Worm (Caenorhabditis elegans) whole organism, young adult: ENCODE measurements around the gene C30G12.6.

ENCODE experiments used
- B0035.1 ChIP-seq: sonication (generic microtip); optimal IDR thresholded peaks from 2 replicates; lab custom pipeline; 2016; ENCODE audit warnings: missing genetic modification characterization, mild to moderate bottlenecking, missing compliant biosample characterization, missing genotype, missing genetic modification reagents
- B0261.1 ChIP-seq: sonication (generic microtip); optimal IDR thresholded peaks from 2 replicates; lab custom pipeline; 2016; ENCODE audit warnings: mild to moderate bottlenecking, missing genetic modification characterization, moderate library complexity, missing compliant biosample characterization
- C06A6.2 ChIP-seq: fragments of 200-800 bp; sonication (Bioruptor generic); conservative IDR thresholded peaks from 2 replicates; pipeline ENCODE4 v1.3.6; 2022; ENCODE audit warnings: missing genetic modification characterization, missing compliant biosample characterization
- C17E4.6 ChIP-seq: fragments of 200-800 bp; sonication (Bioruptor generic); IDR thresholded peaks from 2 replicates; pipeline ENCODE4 v1.3.6; 2022; ENCODE audit warnings: missing genetic modification reagents, missing genetic modification characterization, missing compliant biosample characterization
- F10E7.11 ChIP-seq: sonication (generic microtip); optimal IDR thresholded peaks from 2 replicates; lab custom pipeline; 2017; ENCODE audit warnings: mild to moderate bottlenecking, missing genetic modification characterization, moderate library complexity, missing compliant biosample characterization
- F22D6.2 ChIP-seq: sonication (generic microtip); optimal IDR thresholded peaks from 2 replicates; lab custom pipeline; 2016; ENCODE audit warnings: mild to moderate bottlenecking, missing genetic modification characterization, missing compliant biosample characterization
- F39B2.1 ChIP-seq: fragments of 200-800 bp; sonication (Bioruptor generic); IDR thresholded peaks from 2 replicates; pipeline ENCODE4 v1.3.6; 2022; ENCODE audit warnings: missing genetic modification reagents, missing genetic modification characterization, missing compliant biosample characterization
- F52B5.7 ChIP-seq: sonication (generic microtip); optimal IDR thresholded peaks from 2 replicates; lab custom pipeline; 2016; ENCODE audit warnings: mild to moderate bottlenecking, missing genetic modification characterization, missing compliant biosample characterization
- F55B11.4 ChIP-seq: sonication (generic microtip); optimal IDR thresholded peaks from 2 replicates; lab custom pipeline; 2016; ENCODE audit warnings: missing compliant biosample characterization, missing genetic modification characterization, borderline replicate concordance; ENCODE audit not compliant: insufficient read depth
- F57C9.4 ChIP-seq: sonication (generic microtip); optimal IDR thresholded peaks from 2 replicates; lab custom pipeline; 2017; ENCODE audit warnings: mild to moderate bottlenecking, missing genetic modification characterization, missing compliant biosample characterization
- K11D2.4 ChIP-seq: fragments of 200-800 bp; sonication (Bioruptor generic); IDR thresholded peaks from 2 replicates; pipeline ENCODE4 v1.3.6; 2022; ENCODE audit warnings: missing genetic modification reagents, missing genetic modification characterization, missing compliant biosample characterization
- T26A5.8 ChIP-seq: sonication (generic microtip); optimal IDR thresholded peaks from 2 replicates; lab custom pipeline; 2016; ENCODE audit warnings: missing genetic modification characterization, missing compliant biosample characterization
- Y79H2A.3 ChIP-seq: fragments of 200-800 bp; sonication (Bioruptor generic); conservative IDR thresholded peaks from 2 replicates; pipeline ENCODE4 v1.3.6; 2022; ENCODE audit warnings: missing genetic modification reagents, missing genetic modification characterization, missing compliant biosample characterization
- Y95B8A.8 ChIP-seq: fragments of 200-800 bp; sonication (Bioruptor generic); IDR thresholded peaks from 2 replicates; pipeline ENCODE4 v1.3.6; 2022; ENCODE audit warnings: missing genetic modification reagents, missing genetic modification characterization, missing compliant biosample characterization
- ama-1 ChIP-seq, 3 experiments: fragments of 150-350 bp in 1 of 3; sonication (generic microtip) in 2 of 3; optimal IDR thresholded peaks; 2 replicates each; lab custom pipeline; 2014 to 2018; ENCODE audit warnings: missing biosample characterization in 2 of 3, missing genetic modification characterization in 2 of 3, missing genetic modification reagents in 2 of 3
- aptf-3 ChIP-seq: fragments of 200-800 bp; sonication (Bioruptor generic); IDR thresholded peaks from 2 replicates; pipeline ENCODE4 v1.3.6; 2022; ENCODE audit warnings: missing genetic modification characterization, missing compliant biosample characterization
- atf-7 ChIP-seq: sonication (generic microtip); optimal IDR thresholded peaks from 2 replicates; lab custom pipeline; 2017; ENCODE audit warnings: mild to moderate bottlenecking, missing genetic modification characterization, missing compliant biosample characterization
- attf-6 ChIP-seq: fragments of 200-800 bp; sonication (Bioruptor generic); IDR thresholded peaks from 2 replicates; pipeline ENCODE4 v1.3.6; 2022; ENCODE audit warnings: missing genetic modification reagents, missing genetic modification characterization, missing compliant biosample characterization
- cebp-1 ChIP-seq, 2 experiments: fragments of 200-800 bp in 1 of 2; sonication (Bioruptor generic) in 1 of 2; sonication (generic microtip) in 1 of 2; IDR thresholded peaks in 1 of 2; optimal IDR thresholded peaks in 1 of 2; 2 replicates each; pipeline versions ENCODE4 v1.3.6 to Lab custom; 2017 to 2022; ENCODE audit warnings: missing compliant biosample characterization in 2 of 2, missing genetic modification characterization in 2 of 2, mild to moderate bottlenecking in 1 of 2, missing genetic modification reagents in 1 of 2, moderate library complexity in 1 of 2
- ceh-27 ChIP-seq: fragments of 200-800 bp; sonication (Bioruptor generic); optimal IDR thresholded peaks from 2 replicates; lab custom pipeline; 2018; ENCODE audit warnings: mild to moderate bottlenecking, missing genetic modification characterization, moderate library complexity, missing compliant biosample characterization
- ceh-79 ChIP-seq: sonication (generic microtip); optimal IDR thresholded peaks from 2 replicates; lab custom pipeline; 2017; ENCODE audit warnings: mild to moderate bottlenecking, missing genetic modification characterization, missing compliant biosample characterization
- ceh-91 ChIP-seq: fragments of 200-800 bp; sonication (Bioruptor generic); IDR thresholded peaks from 2 replicates; pipeline ENCODE4 v1.3.6; 2022; ENCODE audit warnings: missing genetic modification reagents, missing genetic modification characterization, missing compliant biosample characterization
- chd-7 ChIP-seq: sonication (generic microtip); optimal IDR thresholded peaks from 2 replicates; lab custom pipeline; 2016; ENCODE audit warnings: mild to moderate bottlenecking, missing genetic modification characterization, moderate library complexity, missing compliant biosample characterization
- efl-1 ChIP-seq: fragments of 150-350 bp; optimal IDR thresholded peaks from 2 replicates; lab custom pipeline; 2014; ENCODE audit warnings: missing biosample characterization, missing genetic modification reagents, missing genetic modification characterization
- egl-18 ChIP-seq: fragments of 200-800 bp; sonication (Bioruptor generic); IDR thresholded peaks from 2 replicates; pipeline ENCODE4 v1.3.6; 2022; ENCODE audit warnings: missing genetic modification reagents, missing genetic modification characterization, missing compliant biosample characterization
- ekl-4 ChIP-seq: fragments of 200-800 bp; sonication (Bioruptor generic); IDR thresholded peaks from 2 replicates; pipeline ENCODE4 v1.3.6; 2022; ENCODE audit warnings: missing genetic modification reagents, missing genetic modification characterization, missing compliant biosample characterization
- fkh-3 ChIP-seq: sonication (generic microtip); optimal IDR thresholded peaks from 2 replicates; lab custom pipeline; 2016; ENCODE audit warnings: mild to moderate bottlenecking, missing genetic modification characterization, missing compliant biosample characterization
- him-1 ChIP-seq: sonication (generic microtip); optimal IDR thresholded peaks from 2 replicates; lab custom pipeline; 2016; ENCODE audit warnings: missing genotype, missing genetic modification reagents, missing genetic modification characterization, missing compliant biosample characterization
- hmg-1.2 ChIP-seq: fragments of 200-800 bp; sonication (Bioruptor generic); IDR thresholded peaks from 2 replicates; pipeline ENCODE4 v1.3.6; 2022; ENCODE audit warnings: missing genetic modification reagents, missing genetic modification characterization, missing compliant biosample characterization
- hsf-1 ChIP-seq: fragments of 200-800 bp; sonication (Bioruptor generic); IDR thresholded peaks from 2 replicates; pipeline ENCODE4 v1.3.6; 2022; ENCODE audit warnings: missing genetic modification reagents, missing genetic modification characterization, missing compliant biosample characterization
- lsy-27 ChIP-seq: sonication (generic microtip); optimal IDR thresholded peaks from 2 replicates; lab custom pipeline; 2017; ENCODE audit warnings: missing genetic modification characterization, mild to moderate bottlenecking, missing compliant biosample characterization, antibody characterized with exemption, missing genotype, borderline replicate concordance; ENCODE audit not compliant: insufficient read depth
- mel-28 ChIP-seq: sonication (generic microtip); optimal IDR thresholded peaks from 2 replicates; lab custom pipeline; 2016; ENCODE audit warnings: borderline replicate concordance, mild to moderate bottlenecking, missing genetic modification characterization, missing compliant biosample characterization
- mxl-1 ChIP-seq: sonication (generic microtip); optimal IDR thresholded peaks from 2 replicates; lab custom pipeline; 2016; ENCODE audit warnings: missing genetic modification characterization, missing compliant biosample characterization
- nfya-2 ChIP-seq: fragments of 200-800 bp; sonication (Bioruptor generic); IDR thresholded peaks from 2 replicates; pipeline ENCODE4 v1.3.6; 2022; ENCODE audit warnings: missing genetic modification reagents, missing genetic modification characterization, missing compliant biosample characterization
- nhr-80 ChIP-seq: sonication (generic microtip); optimal IDR thresholded peaks from 2 replicates; lab custom pipeline; 2016; ENCODE audit warnings: missing genetic modification characterization, missing compliant biosample characterization
- pbrm-1 ChIP-seq: fragments of 200-800 bp; sonication (Bioruptor generic); IDR thresholded peaks from 2 replicates; pipeline ENCODE4 v1.3.6; 2022; ENCODE audit warnings: missing genetic modification reagents, missing genetic modification characterization, missing compliant biosample characterization
- unc-130 ChIP-seq: sonication (generic microtip); optimal IDR thresholded peaks from 2 replicates; lab custom pipeline; 2016; ENCODE audit warnings: missing genetic modification reagents, missing genetic modification characterization, missing compliant biosample characterization
- zfh-2 ChIP-seq: fragments of 200-800 bp; sonication (Bioruptor generic); conservative IDR thresholded peaks from 2 replicates; pipeline ENCODE4 v1.3.6; 2022; ENCODE audit warnings: missing genetic modification reagents, missing genetic modification characterization, missing compliant biosample characterization
- ztf-22 ChIP-seq: fragments of 200-800 bp; sonication (Bioruptor generic); optimal IDR thresholded peaks from 2 replicates; lab custom pipeline; 2018; ENCODE audit warnings: mild to moderate bottlenecking, missing genetic modification characterization, moderate library complexity, missing compliant biosample characterization
- ztf-26 ChIP-seq: sonication (generic microtip); optimal IDR thresholded peaks from 2 replicates; lab custom pipeline; 2017; ENCODE audit warnings: missing genetic modification characterization, missing compliant biosample characterization

Gene C30G12.6

ce11 chrII:7319471-7319870, 23.7 kb upstream of the C30G12.6 start (continued):
- no peak for TF ChIP-seq ztf-26 (tag; lab: Kevin White, UChicago)
- no peak for TF ChIP-seq ztf-22 (GFP tag; lab: Kevin White, UChicago)
- no peak for TF ChIP-seq mxl-1 (tag; lab: Kevin White, UChicago)
- peak; percentile 58; the same call in 1 of the 2 replicates for TF ChIP-seq pbrm-1 (GFP tag; lab: Robert Waterston, UW)
- TF ChIP-seq aptf-3: 0 out of 2 replicates have a peak, but pooled peaks have one; percentile 82
- no peak for TF ChIP-seq ama-1 (optimal IDR thresholded peaks at IDR 0.05; lab: Kevin White, UChicago)
- peak in 1 of 2 experiments; percentile 25 for TF ChIP-seq ama-1 (GFP tag; optimal IDR thresholded peaks at IDR 0.05; lab: Kevin White, UChicago)
- TF ChIP-seq F52B5.7 (tag; lab: Kevin White, UChicago): peak; percentile 90
- no peak for TF ChIP-seq zfh-2 (GFP tag; lab: Robert Waterston, UW)
- peak; percentile 60 for TF ChIP-seq atf-7 (tag; lab: Kevin White, UChicago)
- TF ChIP-seq F10E7.11 (tag; lab: Kevin White, UChicago): peak; percentile 74
- TF ChIP-seq fkh-3 (tag; lab: Kevin White, UChicago): peak; percentile 73
- no peak for TF ChIP-seq F22D6.2
- TF ChIP-seq Y95B8A.8: no peak
- TF ChIP-seq C17E4.6 (GFP tag; lab: Robert Waterston, UW): no peak
- no peak for TF ChIP-seq nhr-80
- no peak for TF ChIP-seq ceh-91 (GFP tag; lab: Robert Waterston, UW)
- TF ChIP-seq ekl-4: no peak
- no peak for TF ChIP-seq him-1
- no peak for TF ChIP-seq F39B2.1
- TF ChIP-seq hsf-1 (GFP tag; lab: Robert Waterston, UW): no peak
- TF ChIP-seq egl-18 (GFP tag; lab: Robert Waterston, UW): no peak
- no peak for TF ChIP-seq ceh-27
- no peak for TF ChIP-seq ceh-79 (tag; lab: Kevin White, UChicago)
- TF ChIP-seq T26A5.8 (tag; lab: Kevin White, UChicago): no peak
- peak; percentile 19 for TF ChIP-seq F57C9.4
- no peak for TF ChIP-seq attf-6 (GFP tag; lab: Robert Waterston, UW)
- no peak for TF ChIP-seq lsy-27 (tag; lab: Kevin White, UChicago)
- TF ChIP-seq C06A6.2: no peak
- TF ChIP-seq efl-1 (GFP tag; lab: Kevin White, UChicago): no peak
- no peak for TF ChIP-seq mel-28 (tag; lab: Kevin White, UChicago)
- TF ChIP-seq chd-7 (tag; lab: Kevin White, UChicago): peak; percentile 78
- peak; percentile 71 for TF ChIP-seq K11D2.4
- no peak for TF ChIP-seq Y79H2A.3 (GFP tag; lab: Robert Waterston, UW)
- TF ChIP-seq nfya-2 (GFP tag; lab: Robert Waterston, UW): 0 out of 2 replicates have a peak, but pooled peaks have one; percentile 38
- TF ChIP-seq B0261.1 (tag; lab: Kevin White, UChicago): no peak
- TF ChIP-seq F55B11.4 (tag; lab: Kevin White, UChicago): no peak
- TF ChIP-seq B0035.1 (tag; lab: Kevin White, UChicago): peak; percentile 18
- peak; percentile 48; the same call in 1 of the 2 replicates for TF ChIP-seq cebp-1 (GFP tag; IDR thresholded peaks at IDR 0.05; lab: Robert Waterston, UW)
- TF ChIP-seq cebp-1 (tag; optimal IDR thresholded peaks at IDR 0.05; lab: Kevin White, UChicago): peak; percentile 73
- TF ChIP-seq hmg-1.2: no peak
- TF ChIP-seq unc-130 (GFP tag; lab: Kevin White, UChicago): no peak
